Fruit fly (Drosophila melanogaster): ENCODE results near the gene CG7131.
A peak's percentile ranks its signal among the peaks of the same experiment; 100 is the strongest.

CG7131 gene

dm6 chr3R:18311368-18311919 is 22.9 kb upstream of the CG7131 start (continued):
- TF ChIP-seq Hmr (GFP tag; optimal IDR thresholded peaks at IDR 0.05) (peak; percentile 54), gce (GFP tag; IDR thresholded peaks at IDR 0.05) (0 out of 3 replicates have a peak, but pooled peaks have one; percentile 70), esg (GFP tag; conservative IDR thresholded peaks at IDR 0.05) (no peak), gcm2 (GFP tag; optimal IDR thresholded peaks at IDR 0.05) (no peak), so (GFP tag; IDR thresholded peaks at IDR 0.05) (0 out of 3 replicates have a peak, but pooled peaks have one; percentile 27), CHES-1-like (GFP tag; optimal IDR thresholded peaks at IDR 0.05) (peak; percentile 2), CG10543 (GFP tag; optimal IDR thresholded peaks at IDR 0.05) (peak; percentile 43), CG10959 (GFP tag; IDR thresholded peaks at IDR 0.05) (peak; percentile 59), hkb (optimal IDR thresholded peaks at IDR 0.05) (no peak), hkb (GFP tag; IDR thresholded peaks at IDR 0.05) (peak; percentile 73), CG1792 (GFP tag; optimal IDR thresholded peaks at IDR 0.05) (peak; percentile 50), gt (GFP tag; IDR thresholded peaks at IDR 0.05) (0 out of 2 replicates have a peak, but pooled peaks have one; percentile 20), gsb-n (tag; optimal IDR thresholded peaks at IDR 0.05) (peak; percentile 65), ac (GFP tag; optimal IDR thresholded peaks at IDR 0.05) (no peak), CG10274 (GFP tag; optimal IDR thresholded peaks at IDR 0.05) (peak; percentile 11), CG15696 (tag; optimal IDR thresholded peaks at IDR 0.05) (peak; percentile 9), Ptx1 (GFP tag; IDR thresholded peaks at IDR 0.05) (no peak; the same call in 1 of the 2 replicates), D19A (tag; optimal IDR thresholded peaks at IDR 0.05) (peak; percentile 56), crol (GFP tag; IDR thresholded peaks at IDR 0.05) (peak; percentile 100), E2f1 (GFP tag; IDR thresholded peaks at IDR 0.05) (0 out of 2 replicates have a peak, but pooled peaks have one; percentile 2), gro (GFP tag; optimal IDR thresholded peaks at IDR 0.05) (no peak), CG32767 (GFP tag; IDR thresholded peaks at IDR 0.05) (no peak), Antp (GFP tag; optimal IDR thresholded peaks at IDR 0.05) (peak; percentile 24), CG8089 (GFP tag; optimal IDR thresholded peaks at IDR 0.05) (peak; percentile 52), dmrt11E (tag; optimal IDR thresholded peaks at IDR 0.05) (peak; percentile 72), Xbp1 (GFP tag; optimal IDR thresholded peaks at IDR 0.05) (peak; percentile 1), CG17612 (GFP tag; IDR thresholded peaks at IDR 0.05) (no peak), CG4282 (GFP tag; optimal IDR thresholded peaks at IDR 0.05) (no peak), ato (GFP tag; IDR thresholded peaks at IDR 0.05; ENCODE audit: partially characterized antibody) (0 out of 2 replicates have a peak, but pooled peaks have one; percentile 41), en (GFP tag; optimal IDR thresholded peaks at IDR 0.05) (no peak), CG2120 (GFP tag; optimal IDR thresholded peaks at IDR 0.05) (peak; percentile 11), BEAF-32 (GFP tag; optimal IDR thresholded peaks at IDR 0.05) (no peak), Ets97D (GFP tag; optimal IDR thresholded peaks at IDR 0.05) (no peak), CG13894 (tag; optimal IDR thresholded peaks at IDR 0.05) (peak; percentile 50), CG31365 (tag; optimal IDR thresholded peaks at IDR 0.05) (peak; percentile 56), CG9876 (GFP tag; optimal IDR thresholded peaks at IDR 0.05) (peak; percentile 24), C15 (GFP tag; IDR thresholded peaks at IDR 0.05) (no peak), Sry-δ (GFP tag; optimal IDR thresholded peaks at IDR 0.05) (no peak), CG12942 (GFP tag; optimal IDR thresholded peaks at IDR 0.05) (no peak), CG8944 (GFP tag; optimal IDR thresholded peaks at IDR 0.05) (no peak), NC2β (GFP tag; optimal IDR thresholded peaks at IDR 0.05) (peak; percentile 59), CG17328 (GFP tag; IDR thresholded peaks at IDR 0.05) (peak; percentile 35; the same call in 1 of the 2 replicates), CG10979 (tag; optimal IDR thresholded peaks at IDR 0.05) (peak; percentile 66), sens (GFP tag) (peak; percentile 83), sisA (GFP tag; IDR thresholded peaks at IDR 0.05) (0 out of 2 replicates have a peak, but pooled peaks have one; percentile 9), CG16813 (GFP tag; IDR thresholded peaks at IDR 0.05; ENCODE audit: partially characterized antibody) (no peak), Blimp-1 (GFP tag; optimal IDR thresholded peaks at IDR 0.05) (peak; percentile 67), Vsx1 (GFP tag; optimal IDR thresholded peaks at IDR 0.05) (peak; percentile 2), stc (GFP tag; IDR thresholded peaks at IDR 0.05) (no peak), CG9215 (GFP tag; IDR thresholded peaks at IDR 0.05) (peak; percentile 32; the same call in 1 of the 2 replicates), bbx (GFP tag; IDR thresholded peaks at IDR 0.05; ENCODE audit: partially characterized antibody) (peak; percentile 53; the same call in 1 of the 2 replicates)

Data from whole organism, embryonic.